Worm (Caenorhabditis elegans) whole organism, young adult: ENCODE results near the gene glb-3.

ENCODE experiments used
- ama-1 ChIP-seq, 3 experiments: fragments of 150-350 bp in 1 of 3; sonication (generic microtip) in 2 of 3; optimal IDR thresholded peaks; 2 replicates each; lab custom pipeline; 2014 to 2018; ENCODE audit warnings: missing biosample characterization in 2 of 3, missing genetic modification characterization in 2 of 3, missing genetic modification reagents in 2 of 3
- egl-44 ChIP-seq: fragments of 200-800 bp; sonication (Bioruptor generic); IDR thresholded peaks from 2 replicates; pipeline ENCODE4 v1.3.6; 2022; ENCODE audit warnings: missing genetic modification reagents, missing genetic modification characterization, missing compliant biosample characterization
- nfya-1 ChIP-seq: sonication (generic microtip); optimal IDR thresholded peaks from 2 replicates; lab custom pipeline; 2017; ENCODE audit warnings: antibody characterized with exemption, missing compliant biosample characterization, missing genetic modification characterization, borderline replicate concordance; ENCODE audit not compliant: insufficient read depth
- somi-1 ChIP-seq: fragments of 200-800 bp; sonication (Bioruptor generic); optimal IDR thresholded peaks from 2 replicates; lab custom pipeline; 2018; ENCODE audit warnings: mild to moderate bottlenecking, missing genetic modification characterization, missing compliant biosample characterization
- ztf-18 ChIP-seq: sonication (generic microtip); optimal IDR thresholded peaks from 2 replicates; lab custom pipeline; 2016; ENCODE audit warnings: missing genotype, mild to moderate bottlenecking, missing genetic modification characterization, missing compliant biosample characterization

- no peak for TF ChIP-seq ztf-18 (tag; lab: Kevin White, UChicago)
- TF ChIP-seq somi-1 (GFP tag; lab: Kevin White, UChicago) = peak; percentile 43
- TF ChIP-seq ama-1 (optimal IDR thresholded peaks at IDR 0.05; lab: Kevin White, UChicago) = no peak
- no peak for TF ChIP-seq ama-1 (GFP tag; optimal IDR thresholded peaks at IDR 0.05; lab: Kevin White, UChicago)
- no peak for TF ChIP-seq nfya-1 (tag; lab: Kevin White, UChicago)
- no peak for TF ChIP-seq egl-44 (GFP tag; lab: Robert Waterston, UW)
Observed at ce11 chrV:11094698-11095097, 39.7 kb upstream of the glb-3 start.
